Fruit fly (Drosophila melanogaster): Measurements from ENCODE around the gene mrn.
A peak's percentile ranks its signal among the peaks of the same experiment; 100 is the strongest.

mrn gene

DNA sequence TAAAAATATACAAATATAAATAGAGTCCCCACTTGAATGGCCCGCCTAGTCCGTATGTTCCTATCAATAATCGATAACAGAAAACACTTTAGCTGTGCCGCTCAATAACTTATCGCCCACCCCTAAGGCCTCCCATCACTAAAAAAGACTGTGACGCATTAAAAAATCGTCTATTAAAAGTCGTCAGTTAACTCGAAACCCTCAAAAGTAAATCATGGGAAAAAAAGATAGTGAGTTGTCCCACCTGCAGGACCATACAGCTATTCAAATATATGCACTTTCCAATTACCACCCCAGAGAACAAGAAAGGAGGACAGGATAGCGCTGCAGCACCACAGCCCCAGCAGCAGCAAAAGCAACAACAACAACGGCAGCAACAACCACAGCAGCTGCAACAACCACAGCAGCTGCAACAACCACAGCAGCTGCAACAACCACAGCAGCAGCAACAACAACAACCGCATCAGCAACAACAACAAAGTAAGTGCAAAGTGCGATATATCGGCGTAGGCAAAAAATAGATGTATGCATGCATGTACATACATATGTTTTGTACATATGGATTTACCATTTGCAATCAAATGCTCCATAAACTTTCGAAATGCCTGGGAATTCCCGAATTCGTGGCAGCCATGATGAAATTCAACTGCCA, 26.2 kb downstream of the mrn start, which contains the start of gene AGO2 (continued):
- TF ChIP-seq CG8089 (GFP tag; optimal IDR thresholded peaks at IDR 0.05): no peak
- peak; percentile 99 for TF ChIP-seq MESR4 (GFP tag; optimal IDR thresholded peaks at IDR 0.05)
- TF ChIP-seq NfI (GFP tag; optimal IDR thresholded peaks at IDR 0.05): no peak
- TF ChIP-seq lilli (GFP tag; optimal IDR thresholded peaks at IDR 0.05): peak; percentile 30
- TF ChIP-seq kay (GFP tag; optimal IDR thresholded peaks at IDR 0.05): peak; percentile 91
- TF ChIP-seq cato (GFP tag; optimal IDR thresholded peaks at IDR 0.05; ENCODE audit: borderline replicate concordance): no peak
- TF ChIP-seq gem (tag; optimal IDR thresholded peaks at IDR 0.05): no peak
- TF ChIP-seq CG15479 (GFP tag; optimal IDR thresholded peaks at IDR 0.05): no peak
- no peak for TF ChIP-seq Taf1 (GFP tag; IDR thresholded peaks at IDR 0.05)
- TF ChIP-seq jumu (GFP tag; optimal IDR thresholded peaks at IDR 0.05): no peak
- TF ChIP-seq pfk (GFP tag; optimal IDR thresholded peaks at IDR 0.05): no peak
- TF ChIP-seq kah (GFP tag; optimal IDR thresholded peaks at IDR 0.05): no peak
- TF ChIP-seq CG31224 (GFP tag; IDR thresholded peaks at IDR 0.05): no peak
- no peak for TF ChIP-seq HLH54F (GFP tag; optimal IDR thresholded peaks at IDR 0.05)
- TF ChIP-seq lmd (GFP tag; IDR thresholded peaks at IDR 0.05): no peak
- peak; percentile 61 for TF ChIP-seq CG10431 (GFP tag; optimal IDR thresholded peaks at IDR 0.05)
- TF ChIP-seq CG15011 (GFP tag; optimal IDR thresholded peaks at IDR 0.05): no peak
- TF ChIP-seq CG33557 (GFP tag; optimal IDR thresholded peaks at IDR 0.05): no peak
- peak; percentile 23 for TF ChIP-seq CoRest (tag; optimal IDR thresholded peaks at IDR 0.05)
- TF ChIP-seq Neu2 (GFP tag; optimal IDR thresholded peaks at IDR 0.05; ENCODE audit: borderline replicate concordance): peak; percentile 47
- no peak for TF ChIP-seq HLH3B (GFP tag; IDR thresholded peaks at IDR 0.05)
- peak; percentile 17 for TF ChIP-seq Ets97D (GFP tag; optimal IDR thresholded peaks at IDR 0.05)
- TF ChIP-seq CG4820 (GFP tag; optimal IDR thresholded peaks at IDR 0.05): no peak
- no peak for TF ChIP-seq CG11247 (GFP tag; IDR thresholded peaks at IDR 0.05)
- no peak for TF ChIP-seq fd64A (GFP tag; optimal IDR thresholded peaks at IDR 0.05)
- TF ChIP-seq peb (GFP tag; IDR thresholded peaks at IDR 0.05): no peak
- TF ChIP-seq chif (GFP tag; optimal IDR thresholded peaks at IDR 0.05): no peak
- TF ChIP-seq shn (GFP tag; optimal IDR thresholded peaks at IDR 0.05): peak; percentile 1
- no peak for TF ChIP-seq crc (GFP tag; optimal IDR thresholded peaks at IDR 0.05)
- TF ChIP-seq CG6254 (GFP tag; optimal IDR thresholded peaks at IDR 0.05): no peak
- TF ChIP-seq hkb (optimal IDR thresholded peaks at IDR 0.05): no peak
- no peak for TF ChIP-seq hkb (GFP tag; IDR thresholded peaks at IDR 0.05)
- TF ChIP-seq Spps (tag; optimal IDR thresholded peaks at IDR 0.05): no peak
- no peak for TF ChIP-seq yki (optimal IDR thresholded peaks at IDR 0.05)
- no peak for TF ChIP-seq prd (optimal IDR thresholded peaks at IDR 0.05)
- 0 out of 3 replicates have a peak, but pooled peaks have one; percentile 14 for TF ChIP-seq prd (GFP tag; IDR thresholded peaks at IDR 0.05)
- TF ChIP-seq CTCF (GFP tag; optimal IDR thresholded peaks at IDR 0.05): peak; percentile 61
- TF ChIP-seq Blimp-1 (GFP tag; optimal IDR thresholded peaks at IDR 0.05): no peak
- no peak for TF ChIP-seq tap (tag; optimal IDR thresholded peaks at IDR 0.05)
- TF ChIP-seq ato (GFP tag; IDR thresholded peaks at IDR 0.05; ENCODE audit: partially characterized antibody): peak; percentile 62
- TF ChIP-seq Mad (GFP tag; optimal IDR thresholded peaks at IDR 0.05): no peak
- peak; percentile 41 for TF ChIP-seq gfzf (GFP tag; optimal IDR thresholded peaks at IDR 0.05)
- peak; percentile 40 for TF ChIP-seq scrt (GFP tag; optimal IDR thresholded peaks at IDR 0.05)
- TF ChIP-seq CG10543 (GFP tag; optimal IDR thresholded peaks at IDR 0.05): no peak
- no peak for TF ChIP-seq maf-S (GFP tag; optimal IDR thresholded peaks at IDR 0.05)
- TF ChIP-seq Ravus (GFP tag; IDR thresholded peaks at IDR 0.05): no peak
- no peak for TF ChIP-seq pan (optimal IDR thresholded peaks at IDR 0.05)
- no peak for TF ChIP-seq pan (GFP tag; optimal IDR thresholded peaks at IDR 0.05 in 1 of 2, IDR thresholded peaks at IDR 0.05 in 1 of 2)
- peak; percentile 11 for TF ChIP-seq CG2120 (GFP tag; optimal IDR thresholded peaks at IDR 0.05)
- TF ChIP-seq CG17186 (GFP tag; optimal IDR thresholded peaks at IDR 0.05): peak; percentile 66
- peak; percentile 10 for TF ChIP-seq pho (GFP tag; optimal IDR thresholded peaks at IDR 0.05)
- TF ChIP-seq slbo (GFP tag; IDR thresholded peaks at IDR 0.05): no peak

Measured in whole organism, embryonic.